Worm (Caenorhabditis elegans): Measurements from ENCODE around the gene C50H11.8.
"Not testable (repeated sequence)": the region's sequence is repeated elsewhere in the genome, so short reads cannot be mapped to it uniquely, and the experiment has no call there.

The C50H11.8 gene

ce11 chrV:3034236-3034635 lies 20.1 kb upstream of the C50H11.8 start, which contains the start of gene srw-8:
srw-8 (minus strand) TSS chrV:3034336.
- no peak for TF ChIP-seq cog-1 (tag; optimal IDR thresholded peaks at IDR 0.05)
- no peak for TF ChIP-seq flt-1 (GFP tag; IDR thresholded peaks at IDR 0.05)

ce11 chrV:3038058-3038457 lies 16.3 kb upstream of the C50H11.8 start:
- no peak for TF ChIP-seq med-1 (GFP tag; optimal IDR thresholded peaks at IDR 0.05; ENCODE audit: insufficient read depth)
- TF ChIP-seq cog-1 (tag; optimal IDR thresholded peaks at IDR 0.05) = no peak
- TF ChIP-seq T22C8.4 (GFP tag; IDR thresholded peaks at IDR 0.05) = no peak
- no peak for TF ChIP-seq klf-2 (GFP tag; conservative IDR thresholded peaks at IDR 0.05)
- TF ChIP-seq ztf-29 (GFP tag; IDR thresholded peaks at IDR 0.05) = no peak
- TF ChIP-seq flt-1 (GFP tag; IDR thresholded peaks at IDR 0.05) = no peak
- no peak for TF ChIP-seq ztf-23 (GFP tag; IDR thresholded peaks at IDR 0.05)
- no peak for TF ChIP-seq ref-1 (GFP tag; conservative IDR thresholded peaks at IDR 0.05)
- TF ChIP-seq tab-1 (GFP tag; IDR thresholded peaks at IDR 0.05) = no peak

ce11 chrV:3039282-3039681 lies 15.1 kb upstream of the C50H11.8 start, which contains the start of gene chpf-2:
chpf-2 (minus strand) TSS chrV:3039382.
- no peak for TF ChIP-seq ztf-23 (GFP tag; IDR thresholded peaks at IDR 0.05)
- no peak for TF ChIP-seq med-1 (GFP tag; optimal IDR thresholded peaks at IDR 0.05; ENCODE audit: insufficient read depth)
- TF ChIP-seq ztf-29 (GFP tag; IDR thresholded peaks at IDR 0.05) = no peak
- TF ChIP-seq T22C8.4 (GFP tag; IDR thresholded peaks at IDR 0.05) = no peak
- TF ChIP-seq flt-1 (GFP tag; IDR thresholded peaks at IDR 0.05) = no peak
- no peak for TF ChIP-seq tab-1 (GFP tag; IDR thresholded peaks at IDR 0.05)

ce11 chrV:3040930-3041329 lies 13.4 kb upstream of the C50H11.8 start:
- TF ChIP-seq ztf-29 (GFP tag; IDR thresholded peaks at IDR 0.05) (no peak), T22C8.4 (GFP tag; IDR thresholded peaks at IDR 0.05) (no peak), klf-2 (GFP tag; conservative IDR thresholded peaks at IDR 0.05) (no peak), cog-1 (tag; optimal IDR thresholded peaks at IDR 0.05) (no peak), med-1 (GFP tag; optimal IDR thresholded peaks at IDR 0.05; ENCODE audit: insufficient read depth) (no peak), ztf-23 (GFP tag; IDR thresholded peaks at IDR 0.05) (no peak), tab-1 (GFP tag; IDR thresholded peaks at IDR 0.05) (no peak)

- TF ChIP-seq T22C8.4 (GFP tag; IDR thresholded peaks at IDR 0.05) (no peak), ztf-29 (GFP tag; IDR thresholded peaks at IDR 0.05) (no peak), klf-2 (GFP tag; conservative IDR thresholded peaks at IDR 0.05) (no peak), cog-1 (tag; optimal IDR thresholded peaks at IDR 0.05) (no peak), med-1 (GFP tag; optimal IDR thresholded peaks at IDR 0.05; ENCODE audit: insufficient read depth) (no peak), flt-1 (GFP tag; IDR thresholded peaks at IDR 0.05) (no peak), tab-1 (GFP tag; IDR thresholded peaks at IDR 0.05) (no peak), ztf-23 (GFP tag; IDR thresholded peaks at IDR 0.05) (no peak), ref-1 (GFP tag; conservative IDR thresholded peaks at IDR 0.05) (no peak)
These were observed 9.5 kb upstream of the C50H11.8 start, which contains the start of gene F59D6.1 for ce11 chrV:3044837-3045236. F59D6.1 (plus strand) TSS chrV:3045137.

ce11 chrV:3046364-3046763 lies 8.0 kb upstream of the C50H11.8 start:
- no peak for TF ChIP-seq cog-1 (tag; optimal IDR thresholded peaks at IDR 0.05)
- TF ChIP-seq klf-2 (GFP tag; conservative IDR thresholded peaks at IDR 0.05) = no peak

ce11 chrV:3058996-3059395 lies 4.6 kb downstream of the C50H11.8 start, which contains the start of gene str-244:
str-244 (minus strand) TSS chrV:3059096.
- TF ChIP-seq ref-1 (GFP tag; conservative IDR thresholded peaks at IDR 0.05) (no peak), klf-2 (GFP tag; conservative IDR thresholded peaks at IDR 0.05) (no peak), med-1 (GFP tag; optimal IDR thresholded peaks at IDR 0.05; ENCODE audit: insufficient read depth) (no peak), ztf-23 (GFP tag; IDR thresholded peaks at IDR 0.05) (no peak), ztf-29 (GFP tag; IDR thresholded peaks at IDR 0.05) (no peak), tab-1 (GFP tag; IDR thresholded peaks at IDR 0.05) (no peak), T22C8.4 (GFP tag; IDR thresholded peaks at IDR 0.05) (no peak), flt-1 (GFP tag; IDR thresholded peaks at IDR 0.05) (no peak), cog-1 (tag; optimal IDR thresholded peaks at IDR 0.05) (no peak)

ce11 chrV:3062078-3062477 lies 7.7 kb downstream of the C50H11.8 start, which contains the start of gene srt-15:
srt-15 (minus strand) TSS chrV:3062178.
- TF ChIP-seq klf-2 (GFP tag; conservative IDR thresholded peaks at IDR 0.05) = no peak
- no peak for TF ChIP-seq ztf-23 (GFP tag; IDR thresholded peaks at IDR 0.05)
- TF ChIP-seq med-1 (GFP tag; optimal IDR thresholded peaks at IDR 0.05; ENCODE audit: insufficient read depth) = no peak
- TF ChIP-seq cog-1 (tag; optimal IDR thresholded peaks at IDR 0.05) = no peak
- TF ChIP-seq tab-1 (GFP tag; IDR thresholded peaks at IDR 0.05) = no peak
- no peak for TF ChIP-seq T22C8.4 (GFP tag; IDR thresholded peaks at IDR 0.05)
- no peak for TF ChIP-seq ztf-29 (GFP tag; IDR thresholded peaks at IDR 0.05)
- TF ChIP-seq ref-1 (GFP tag; conservative IDR thresholded peaks at IDR 0.05) = no peak
- TF ChIP-seq flt-1 (GFP tag; IDR thresholded peaks at IDR 0.05) = no peak

- TF ChIP-seq cog-1 (tag; optimal IDR thresholded peaks at IDR 0.05); klf-2 (GFP tag; conservative IDR thresholded peaks at IDR 0.05); ref-1 (GFP tag; conservative IDR thresholded peaks at IDR 0.05): not testable (repeated sequence)
These were observed 10.1 kb downstream of the C50H11.8 start, which contains the start of gene srt-16 for ce11 chrV:3064418-3064817. srt-16 (minus strand) TSS chrV:3064518.

ce11 chrV:3065928-3066327 lies 11.6 kb downstream of the C50H11.8 start, which contains the start of gene srh-185:
srh-185 (plus strand) TSS chrV:3066228.
- TF ChIP-seq klf-2 (GFP tag; conservative IDR thresholded peaks at IDR 0.05) (no peak), T22C8.4 (GFP tag; IDR thresholded peaks at IDR 0.05) (no peak), ztf-23 (GFP tag; IDR thresholded peaks at IDR 0.05) (no peak), ref-1 (GFP tag; conservative IDR thresholded peaks at IDR 0.05) (no peak), flt-1 (GFP tag; IDR thresholded peaks at IDR 0.05) (no peak), ztf-29 (GFP tag; IDR thresholded peaks at IDR 0.05) (no peak), tab-1 (GFP tag; IDR thresholded peaks at IDR 0.05) (no peak), med-1 (GFP tag; optimal IDR thresholded peaks at IDR 0.05; ENCODE audit: insufficient read depth) (no peak), cog-1 (tag; optimal IDR thresholded peaks at IDR 0.05) (no peak)
